Worm (Caenorhabditis elegans) whole organism, young adult: ENCODE results near the gene nhr-42.

Experiments used
- B0336.3 ChIP-seq: fragments of 200-800 bp; sonication (Bioruptor generic); IDR thresholded peaks from 2 replicates; pipeline ENCODE4 v1.3.6; 2022; ENCODE audit warnings: missing genetic modification characterization, missing compliant biosample characterization
- C06A6.2 ChIP-seq: fragments of 200-800 bp; sonication (Bioruptor generic); conservative IDR thresholded peaks from 2 replicates; pipeline ENCODE4 v1.3.6; 2022; ENCODE audit warnings: missing genetic modification characterization, missing compliant biosample characterization
- F22D6.2 ChIP-seq: sonication (generic microtip); optimal IDR thresholded peaks from 2 replicates; lab custom pipeline; 2016; ENCODE audit warnings: mild to moderate bottlenecking, missing genetic modification characterization, missing compliant biosample characterization
- F37B4.10 ChIP-seq: fragments of 200-800 bp; sonication (Bioruptor generic); IDR thresholded peaks from 2 replicates; pipeline ENCODE4 v1.3.6; 2022; ENCODE audit warnings: missing genetic modification characterization, missing compliant biosample characterization
- F57C9.4 ChIP-seq: sonication (generic microtip); optimal IDR thresholded peaks from 2 replicates; lab custom pipeline; 2017; ENCODE audit warnings: mild to moderate bottlenecking, missing genetic modification characterization, missing compliant biosample characterization
- K11D2.4 ChIP-seq: fragments of 200-800 bp; sonication (Bioruptor generic); IDR thresholded peaks from 2 replicates; pipeline ENCODE4 v1.3.6; 2022; ENCODE audit warnings: missing genetic modification reagents, missing genetic modification characterization, missing compliant biosample characterization
- K12H6.12 ChIP-seq: fragments of 200-800 bp; sonication (Bioruptor generic); optimal IDR thresholded peaks from 2 replicates; lab custom pipeline; 2018; ENCODE audit warnings: mild to moderate bottlenecking, missing genetic modification characterization, missing compliant biosample characterization
- T26A5.8 ChIP-seq: sonication (generic microtip); optimal IDR thresholded peaks from 2 replicates; lab custom pipeline; 2016; ENCODE audit warnings: missing genetic modification characterization, missing compliant biosample characterization
- Y53F4B.3 ChIP-seq: fragments of 200-800 bp; sonication (Bioruptor generic); IDR thresholded peaks from 2 replicates; pipeline ENCODE4 v1.3.6; 2022; ENCODE audit warnings: missing genetic modification reagents, missing genetic modification characterization, missing compliant biosample characterization
- Y79H2A.3 ChIP-seq: fragments of 200-800 bp; sonication (Bioruptor generic); conservative IDR thresholded peaks from 2 replicates; pipeline ENCODE4 v1.3.6; 2022; ENCODE audit warnings: missing genetic modification reagents, missing genetic modification characterization, missing compliant biosample characterization
- Y95B8A.8 ChIP-seq: fragments of 200-800 bp; sonication (Bioruptor generic); IDR thresholded peaks from 2 replicates; pipeline ENCODE4 v1.3.6; 2022; ENCODE audit warnings: missing genetic modification reagents, missing genetic modification characterization, missing compliant biosample characterization
- athp-1 ChIP-seq: sonication (generic microtip); optimal IDR thresholded peaks from 2 replicates; lab custom pipeline; 2017; ENCODE audit warnings: mild to moderate bottlenecking, missing genetic modification characterization, missing compliant biosample characterization
- ceh-100 ChIP-seq: fragments of 200-800 bp; sonication (Bioruptor generic); IDR thresholded peaks from 2 replicates; pipeline ENCODE4 v1.3.6; 2022; ENCODE audit warnings: missing genetic modification reagents, missing genetic modification characterization, missing compliant biosample characterization
- ceh-27 ChIP-seq: fragments of 200-800 bp; sonication (Bioruptor generic); optimal IDR thresholded peaks from 2 replicates; lab custom pipeline; 2018; ENCODE audit warnings: mild to moderate bottlenecking, missing genetic modification characterization, moderate library complexity, missing compliant biosample characterization
- ceh-58 ChIP-seq: fragments of 200-800 bp; sonication (Bioruptor generic); IDR thresholded peaks from 2 replicates; pipeline ENCODE4 v1.3.6; 2022; ENCODE audit warnings: missing genetic modification characterization, missing compliant biosample characterization
- chd-7 ChIP-seq: sonication (generic microtip); optimal IDR thresholded peaks from 2 replicates; lab custom pipeline; 2016; ENCODE audit warnings: mild to moderate bottlenecking, missing genetic modification characterization, moderate library complexity, missing compliant biosample characterization
- die-1 ChIP-seq: sonication (generic microtip); optimal IDR thresholded peaks from 2 replicates; lab custom pipeline; 2016; ENCODE audit warnings: missing genotype, mild to moderate bottlenecking, missing genetic modification characterization, missing compliant biosample characterization
- dox-1 ChIP-seq: fragments of 200-800 bp; sonication (Bioruptor generic); IDR thresholded peaks from 2 replicates; pipeline ENCODE4 v1.3.6; 2022; ENCODE audit warnings: missing genetic modification reagents, missing genetic modification characterization, missing compliant biosample characterization
- dpl-1 ChIP-seq: fragments of 150-350 bp; optimal IDR thresholded peaks from 2 replicates; lab custom pipeline; 2014; ENCODE audit warnings: missing biosample characterization, missing genetic modification reagents, missing genetic modification characterization
- egl-18 ChIP-seq: fragments of 200-800 bp; sonication (Bioruptor generic); IDR thresholded peaks from 2 replicates; pipeline ENCODE4 v1.3.6; 2022; ENCODE audit warnings: missing genetic modification reagents, missing genetic modification characterization, missing compliant biosample characterization
- ekl-4 ChIP-seq: fragments of 200-800 bp; sonication (Bioruptor generic); IDR thresholded peaks from 2 replicates; pipeline ENCODE4 v1.3.6; 2022; ENCODE audit warnings: missing genetic modification reagents, missing genetic modification characterization, missing compliant biosample characterization
- hmg-1.2 ChIP-seq: fragments of 200-800 bp; sonication (Bioruptor generic); IDR thresholded peaks from 2 replicates; pipeline ENCODE4 v1.3.6; 2022; ENCODE audit warnings: missing genetic modification reagents, missing genetic modification characterization, missing compliant biosample characterization
- lin-26 ChIP-seq: fragments of 200-800 bp; sonication (Bioruptor generic); IDR thresholded peaks from 2 replicates; pipeline ENCODE4 v1.3.6; 2022; ENCODE audit warnings: missing genetic modification reagents, missing genetic modification characterization, missing compliant biosample characterization
- lin-54 ChIP-seq: fragments of 200-800 bp; sonication (Bioruptor generic); optimal IDR thresholded peaks from 2 replicates; lab custom pipeline; 2018; ENCODE audit warnings: mild to moderate bottlenecking, missing genetic modification characterization, missing compliant biosample characterization
- lsy-27 ChIP-seq: sonication (generic microtip); optimal IDR thresholded peaks from 2 replicates; lab custom pipeline; 2017; ENCODE audit warnings: missing genetic modification characterization, mild to moderate bottlenecking, missing compliant biosample characterization, antibody characterized with exemption, missing genotype, borderline replicate concordance; ENCODE audit not compliant: insufficient read depth
- madf-3 ChIP-seq: fragments of 200-800 bp; sonication (Bioruptor generic); IDR thresholded peaks from 2 replicates; pipeline ENCODE4 v1.3.6; 2022; ENCODE audit warnings: missing genetic modification reagents, missing genetic modification characterization, missing compliant biosample characterization
- madf-6 ChIP-seq: fragments of 200-800 bp; sonication (Bioruptor generic); IDR thresholded peaks from 2 replicates; pipeline ENCODE4 v1.3.6; 2022; ENCODE audit warnings: missing genetic modification reagents, missing genetic modification characterization, missing compliant biosample characterization
- nfya-1 ChIP-seq: sonication (generic microtip); optimal IDR thresholded peaks from 2 replicates; lab custom pipeline; 2017; ENCODE audit warnings: antibody characterized with exemption, missing compliant biosample characterization, missing genetic modification characterization, borderline replicate concordance; ENCODE audit not compliant: insufficient read depth
- nfya-2 ChIP-seq: fragments of 200-800 bp; sonication (Bioruptor generic); IDR thresholded peaks from 2 replicates; pipeline ENCODE4 v1.3.6; 2022; ENCODE audit warnings: missing genetic modification reagents, missing genetic modification characterization, missing compliant biosample characterization
- nhr-179 ChIP-seq: sonication (generic microtip); optimal IDR thresholded peaks from 2 replicates; lab custom pipeline; 2016; ENCODE audit warnings: mild to moderate bottlenecking, missing genetic modification characterization, missing compliant biosample characterization
- rec-8 ChIP-seq, 2 experiments: sonication (generic microtip); optimal IDR thresholded peaks; 2 replicates each; lab custom pipeline; 2016; ENCODE audit warnings: mild to moderate bottlenecking in 2 of 2, missing genetic modification characterization in 2 of 2, missing genetic modification reagents in 2 of 2, missing genotype in 2 of 2, missing biosample characterization in 1 of 2, missing compliant biosample characterization in 1 of 2, moderate library complexity in 1 of 2
- snpc-3.4 ChIP-seq: sonication (generic microtip); optimal IDR thresholded peaks from 2 replicates; lab custom pipeline; 2017; ENCODE audit warnings: missing genetic modification characterization, mild to moderate bottlenecking, missing compliant biosample characterization, antibody characterized with exemption, moderate library complexity, missing genotype, missing genetic modification reagents
- snpc-4 ChIP-seq, 5 experiments: fragments of 150-350 bp in 1 of 5; sonication (generic microtip) in 4 of 5; optimal IDR thresholded peaks; 2 replicates each; lab custom pipeline; 2014 to 2018; ENCODE audit warnings: missing genetic modification characterization in 5 of 5, missing biosample characterization in 3 of 5, antibody characterized with exemption in 2 of 5, mild to moderate bottlenecking in 2 of 5, missing compliant biosample characterization in 2 of 5, missing genotype in 2 of 5, moderate library complexity in 2 of 5, missing genetic modification reagents in 1 of 5

The nhr-42 gene

ce11 chrV:7009461-7009860, 10.8 kb downstream of the nhr-42 start, which contains the start of gene C33G8.2:
Gene C33G8.2 (plus strand): TSS chrV:7009761.
- TF ChIP-seq lin-54 (GFP tag; lab: Kevin White, UChicago) (no peak), die-1 (tag; lab: Kevin White, UChicago) (no peak), K11D2.4 (GFP tag; lab: Robert Waterston, UW) (no peak), F37B4.10 (GFP tag; lab: Robert Waterston, UW) (no peak), Y95B8A.8 (GFP tag; lab: Robert Waterston, UW) (no peak), ceh-58 (GFP tag; lab: Robert Waterston, UW) (no peak), egl-18 (no peak), rec-8 (tag; optimal IDR thresholded peaks at IDR 0.05; lab: Kevin White, UChicago) (no peak), hmg-1.2 (GFP tag; lab: Robert Waterston, UW) (no peak), B0336.3 (GFP tag; lab: Robert Waterston, UW) (no peak), C06A6.2 (GFP tag; lab: Robert Waterston, UW) (no peak), F57C9.4 (tag; lab: Kevin White, UChicago) (no peak)
- TF ChIP-seq, all 124 proteins: peak for 0

DNA sequence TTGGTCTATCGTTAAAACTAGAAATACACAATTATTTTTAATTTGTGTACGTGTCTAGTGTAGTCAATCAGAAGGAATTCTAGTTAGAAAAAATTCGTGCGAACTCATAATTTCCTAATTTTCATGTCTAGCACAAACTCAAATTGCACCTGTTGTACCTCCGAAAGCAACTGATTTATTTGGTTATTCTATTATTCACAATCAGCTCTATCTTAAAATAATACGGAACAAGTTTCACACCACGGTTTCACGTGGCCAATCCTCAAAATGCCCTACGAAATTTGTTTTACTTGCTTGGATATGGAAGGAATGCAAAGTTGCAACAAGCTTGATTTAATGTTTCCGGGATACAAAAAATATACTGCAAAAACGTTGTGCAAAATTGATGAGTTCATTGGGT, 14.0 kb downstream of the nhr-42 start, which contains the start of gene srw-127:
Gene srw-127, plus strand, starts transcription at position 301 of the 400 bp plus-strand sequence.
- no peak for TF ChIP-seq madf-3 (GFP tag; lab: Robert Waterston, UW)
- no peak for TF ChIP-seq chd-7 (tag; lab: Kevin White, UChicago)

ce11 chrV:7015872-7016271, 17.3 kb downstream of the nhr-42 start, which contains the start of gene C33G8.13:
Gene C33G8.13 (minus strand): TSS chrV:7015972.
- TF ChIP-seq nfya-1 (tag; lab: Kevin White, UChicago) (no peak), madf-6 (GFP tag; lab: Robert Waterston, UW) (no peak), die-1 (tag; lab: Kevin White, UChicago) (no peak), T26A5.8 (tag; lab: Kevin White, UChicago) (no peak)
- TF ChIP-seq, all 124 proteins: peak for 0

ce11 chrV:7017059-7017458, 18.4 kb downstream of the nhr-42 start, which contains the start of gene srsx-32:
Gene srsx-32 (plus strand): TSS chrV:7017359.
- TF ChIP-seq ekl-4 (GFP tag; lab: Robert Waterston, UW) = no peak
- TF ChIP-seq lsy-27 (tag; lab: Kevin White, UChicago) = no peak
- TF ChIP-seq ceh-100 = no peak
- no peak for TF ChIP-seq dox-1 (GFP tag; lab: Robert Waterston, UW)
- no peak for TF ChIP-seq hmg-1.2 (GFP tag; lab: Robert Waterston, UW)
- no peak for TF ChIP-seq Y79H2A.3 (GFP tag; lab: Robert Waterston, UW)

DNA sequence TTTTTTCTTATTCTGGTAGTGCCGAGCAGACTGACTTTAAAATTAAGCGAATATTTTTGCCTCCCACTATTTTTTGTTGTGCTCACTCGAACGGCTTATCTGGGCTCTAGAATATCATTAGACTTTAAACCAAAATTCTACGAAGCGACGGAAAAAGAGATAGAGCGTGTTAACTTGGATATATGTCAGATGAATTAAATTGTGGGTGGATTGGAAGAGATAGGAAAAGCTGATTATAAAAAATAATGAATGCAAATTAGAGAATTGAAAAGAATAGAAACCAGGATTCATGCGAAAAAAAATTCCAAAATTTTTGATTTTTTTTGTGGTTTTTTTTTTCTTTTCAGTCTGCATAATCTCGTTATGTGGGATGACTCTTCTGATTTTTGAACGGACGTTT, 23.2 kb downstream of the nhr-42 start, which contains the start of gene F20A1.4:
Gene F20A1.4, minus strand, starts transcription at position 101 of the 400 bp plus-strand sequence.
- TF ChIP-seq nfya-2 (GFP tag; lab: Robert Waterston, UW) (no peak), nhr-179 (no peak), snpc-4 (GFP tag; optimal IDR thresholded peaks at IDR 0.05; lab: Kevin White, UChicago) (no peak), snpc-4 (tag; optimal IDR thresholded peaks at IDR 0.05; lab: Kevin White, UChicago) (no peak), athp-1 (tag; lab: Kevin White, UChicago) (no peak), ceh-27 (GFP tag; lab: Kevin White, UChicago) (no peak), lin-26 (GFP tag; lab: Robert Waterston, UW) (no peak), K12H6.12 (tag; lab: Kevin White, UChicago) (no peak), snpc-3.4 (tag; lab: Kevin White, UChicago) (no peak), F22D6.2 (tag; lab: Kevin White, UChicago) (no peak), Y53F4B.3 (GFP tag; lab: Robert Waterston, UW) (no peak), hmg-1.2 (GFP tag; lab: Robert Waterston, UW) (no peak), dpl-1 (GFP tag; lab: Kevin White, UChicago) (no peak)
- TF ChIP-seq, all 124 proteins: peak for 0
